Worm (Caenorhabditis elegans) whole organism, midembryonic: Measurements from ENCODE around the gene sulp-5.

Experiments used
- T22C8.4 ChIP-seq: fragments of 200-800 bp; sonication (Bioruptor generic); IDR thresholded peaks from 2 replicates; pipeline ENCODE4 v1.3.6; 2022; ENCODE audit warnings: missing genetic modification characterization, missing compliant biosample characterization
- cog-1 ChIP-seq: sonication (generic microtip); optimal IDR thresholded peaks from 2 replicates; lab custom pipeline; 2016; ENCODE audit warnings: missing genetic modification characterization, missing compliant biosample characterization
- flt-1 ChIP-seq: fragments of 200-800 bp; sonication (Bioruptor generic); IDR thresholded peaks from 2 replicates; pipeline ENCODE4 v1.3.6; 2022; ENCODE audit warnings: missing genetic modification characterization, missing compliant biosample characterization
- klf-2 ChIP-seq: fragments of 200-800 bp; sonication (Bioruptor generic); conservative IDR thresholded peaks from 2 replicates; pipeline ENCODE4 v1.3.6; 2022; ENCODE audit warnings: missing genetic modification reagents, missing genetic modification characterization, missing compliant biosample characterization
- med-1 ChIP-seq: sonication (generic microtip); optimal IDR thresholded peaks from 2 replicates; lab custom pipeline; 2017; ENCODE audit warnings: missing genetic modification characterization, mild to moderate bottlenecking, missing compliant biosample characterization, antibody characterized with exemption, missing genetic modification reagents; ENCODE audit not compliant: insufficient read depth
- ref-1 ChIP-seq: fragments of 200-800 bp; sonication (Bioruptor generic); conservative IDR thresholded peaks from 2 replicates; pipeline ENCODE4 v1.3.6; 2022; ENCODE audit warnings: missing genetic modification reagents, missing genetic modification characterization, missing compliant biosample characterization
- tab-1 ChIP-seq: fragments of 200-800 bp; sonication (Bioruptor generic); IDR thresholded peaks from 2 replicates; pipeline ENCODE4 v1.3.6; 2022; ENCODE audit warnings: missing genetic modification characterization, missing compliant biosample characterization
- ztf-23 ChIP-seq: fragments of 200-800 bp; sonication (Bioruptor generic); IDR thresholded peaks from 2 replicates; pipeline ENCODE4 v1.3.6; 2022; ENCODE audit warnings: missing genetic modification reagents, missing genetic modification characterization, missing compliant biosample characterization
- ztf-29 ChIP-seq: fragments of 200-800 bp; sonication (Bioruptor generic); IDR thresholded peaks from 2 replicates; pipeline ENCODE4 v1.3.6; 2022; ENCODE audit warnings: missing genetic modification reagents, missing genetic modification characterization, missing compliant biosample characterization

DNA sequence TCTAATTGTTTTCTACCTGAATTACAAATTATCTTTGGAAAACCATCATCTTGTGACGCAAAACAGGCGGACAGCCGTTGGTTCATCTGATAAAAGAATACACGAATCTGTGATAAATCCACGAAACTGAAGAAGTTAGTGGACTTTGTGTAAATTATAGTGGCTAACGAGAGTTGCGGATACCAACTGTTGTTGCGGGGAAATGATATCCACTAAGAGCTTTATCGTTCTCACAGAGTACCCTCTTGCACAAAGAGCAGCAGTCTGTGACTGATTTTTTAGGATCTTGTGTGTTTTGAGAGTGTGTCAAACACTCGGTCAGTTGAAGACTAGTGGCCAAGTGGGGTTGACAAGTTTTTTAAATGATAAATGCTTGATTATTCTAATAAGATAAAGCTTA, 39.8 kb downstream of the sulp-5 start:
- TF ChIP-seq cog-1 (tag; lab: Kevin White, UChicago), result no peak
- TF ChIP-seq med-1 (GFP tag; lab: Kevin White, UChicago), result no peak
- no peak for TF ChIP-seq ref-1 (GFP tag; lab: Robert Waterston, UW)
- TF ChIP-seq tab-1, result no peak
- TF ChIP-seq ztf-23 (GFP tag; lab: Robert Waterston, UW), result no peak
- no peak for TF ChIP-seq klf-2 (GFP tag; lab: Robert Waterston, UW)
- no peak for TF ChIP-seq flt-1 (GFP tag; lab: Robert Waterston, UW)
- TF ChIP-seq T22C8.4 (GFP tag; lab: Robert Waterston, UW), result no peak
- no peak for TF ChIP-seq ztf-29 (GFP tag; lab: Robert Waterston, UW)
